Fruit fly (Drosophila melanogaster) whole organism, prepupa: ENCODE measurements around the gene Lk6.

ENCODE experiments used
- CG10631 ChIP-seq: fragments of 200-800 bp; sonication (Bioruptor generic); optimal IDR thresholded peaks from 2 replicates; lab custom pipeline; 2016; ENCODE audit warnings: missing biosample characterization, missing genetic modification characterization
- CG11762 ChIP-seq: fragments of 200-800 bp; sonication (Bioruptor generic); optimal IDR thresholded peaks from 3 replicates; lab custom pipeline; 2016; ENCODE audit warnings: missing biosample characterization, missing genetic modification characterization; ENCODE audit not compliant: insufficient read depth
- CG32006 ChIP-seq: fragments of 200-800 bp; sonication (Bioruptor generic); optimal IDR thresholded peaks from 3 replicates; lab custom pipeline; 2017; ENCODE audit warnings: missing biosample characterization, mild to moderate bottlenecking, missing genetic modification characterization
- CG6854 ChIP-seq: fragments of 200-800 bp; sonication (Bioruptor generic); optimal IDR thresholded peaks from 2 replicates; lab custom pipeline; 2017; ENCODE audit warnings: missing biosample characterization, mild to moderate bottlenecking, missing genetic modification characterization
- Gug ChIP-seq: fragments of 200-800 bp; sonication (Bioruptor generic); IDR thresholded peaks from 2 replicates; pipeline ENCODE4 v1.3.6; 2022; ENCODE audit warnings: missing biosample characterization, missing genetic modification characterization
- Hr39 ChIP-seq: fragments of 200-800 bp; sonication (Bioruptor generic); optimal IDR thresholded peaks from 2 replicates; lab custom pipeline; 2016; ENCODE audit warnings: missing biosample characterization, missing genetic modification characterization
- Smox ChIP-seq: fragments of 200-800 bp; sonication (Bioruptor generic); optimal IDR thresholded peaks from 3 replicates; lab custom pipeline; 2016; ENCODE audit warnings: missing biosample characterization, missing genetic modification characterization
- dsx ChIP-seq: fragments of 200-800 bp; optimal IDR thresholded peaks from 3 replicates; lab custom pipeline; 2019; ENCODE audit warnings: missing biosample characterization, mild to moderate bottlenecking, missing genetic modification characterization, moderate library complexity; ENCODE audit not compliant: poor library complexity, severe bottlenecking
- salr ChIP-seq, 2 experiments: fragments of 200-800 bp; sonication (Bioruptor generic); optimal IDR thresholded peaks; 3 replicates each; lab custom pipeline; 2016 to 2018; ENCODE audit warnings: missing biosample characterization in 2 of 2, missing genetic modification characterization in 2 of 2, mild to moderate bottlenecking in 1 of 2
- topi ChIP-seq: fragments of 200-800 bp; sonication (Bioruptor generic); optimal IDR thresholded peaks from 3 replicates; lab custom pipeline; 2016; ENCODE audit warnings: missing biosample characterization, missing genetic modification characterization

DNA sequence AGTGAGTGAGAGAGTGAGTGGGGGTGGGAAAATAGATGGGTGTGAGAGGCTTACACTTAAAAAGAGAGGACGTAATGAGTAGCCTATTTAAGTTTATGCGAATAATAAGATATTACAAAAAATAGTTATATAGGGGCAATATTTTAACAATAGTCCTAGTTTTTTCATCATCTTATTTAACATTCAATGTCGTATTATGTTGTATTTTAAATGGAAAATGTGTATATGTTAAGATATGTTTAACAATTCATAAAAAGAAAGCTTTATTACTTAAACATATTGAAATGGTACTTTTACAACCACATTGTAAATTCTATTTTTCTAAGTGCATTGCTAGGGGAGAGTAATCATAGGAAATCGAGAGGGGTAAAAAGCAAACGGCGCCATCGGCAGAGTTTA is 9.7 kb upstream of the Lk6 start:
- TF ChIP-seq CG11762 (no peak), CG32006 (peak; percentile 51), CG10631 (GFP tag; lab: Kevin White, UChicago) (peak; percentile 53), salr (GFP tag; optimal IDR thresholded peaks at IDR 0.05; lab: Kevin White, UChicago) (peak in 1 of 2 experiments; percentile 34), Hr39 (GFP tag; lab: Kevin White, UChicago) (peak; percentile 0), Gug (GFP tag; lab: Robert Waterston, UW) (no peak), CG6854 (GFP tag; lab: Kevin White, UChicago) (no peak), dsx (GFP tag; lab: Kevin White, UChicago) (peak; percentile 66), Smox (GFP tag; lab: Kevin White, UChicago) (peak; percentile 40), topi (GFP tag; lab: Kevin White, UChicago) (peak; percentile 43)
